Fruit fly (Drosophila melanogaster): ENCODE data around the gene Lip4.

dm6 chr2L:10517085-10517484 is 10.3 kb upstream of the Lip4 start, which contains the start of the genes Fatp1 and Lrr47:
- no peak for TF ChIP-seq ttk (optimal IDR thresholded peaks at IDR 0.05)
- no peak for TF ChIP-seq insv (optimal IDR thresholded peaks at IDR 0.05)
- no peak for TF ChIP-seq Myc (optimal IDR thresholded peaks at IDR 0.05)
